Worm (Caenorhabditis elegans) whole organism, L4/young adult: ENCODE results near the gene Y62F5A.12.
"Not testable (repeated sequence)": the region's sequence is repeated elsewhere in the genome, so short reads cannot be mapped to it uniquely, and the experiment has no call there.

Experiments used
- W03F9.2 ChIP-seq: fragments of 150-350 bp; optimal IDR thresholded peaks from 2 replicates; lab custom pipeline; 2014; ENCODE audit warnings: missing biosample characterization, missing genetic modification characterization
- dao-5 ChIP-seq: sonication (generic microtip); optimal IDR thresholded peaks from 2 replicates; lab custom pipeline; 2016; ENCODE audit warnings: missing genotype, missing genetic modification characterization, moderate library complexity, missing compliant biosample characterization
- him-1 ChIP-seq: sonication (generic microtip); optimal IDR thresholded peaks from 2 replicates; lab custom pipeline; 2016; ENCODE audit warnings: missing genotype, missing genetic modification reagents, missing genetic modification characterization, missing compliant biosample characterization

ce11 chrII:11534429-11535099, at the start of gene Y62F5A.12:
- not testable (repeated sequence) for TF ChIP-seq dao-5 (tag; lab: Kevin White, UChicago)
- TF ChIP-seq W03F9.2 (tag; lab: Kevin White, UChicago) (peak; percentile 57), him-1 (tag; lab: Kevin White, UChicago) (peak; percentile 62)
